Fruit fly (Drosophila melanogaster) whole organism, adult: ENCODE results near the gene Boh2.

Source experiments
- CG7045 ChIP-seq: fragments of 200-800 bp; sonication (Bioruptor generic); optimal IDR thresholded peaks from 2 replicates; lab custom pipeline; 2017; ENCODE audit warnings: missing biosample characterization, mild to moderate bottlenecking, missing genetic modification characterization
- Mnt ChIP-seq: fragments of 200-800 bp; sonication (Bioruptor generic); optimal IDR thresholded peaks from 2 replicates; lab custom pipeline; 2016; ENCODE audit warnings: missing biosample characterization, mild to moderate bottlenecking, missing genetic modification characterization
- toe ChIP-seq: fragments of 200-800 bp; sonication (Bioruptor generic); optimal IDR thresholded peaks from 2 replicates; lab custom pipeline; 2016; ENCODE audit warnings: missing biosample characterization, missing genetic modification characterization

DNA sequence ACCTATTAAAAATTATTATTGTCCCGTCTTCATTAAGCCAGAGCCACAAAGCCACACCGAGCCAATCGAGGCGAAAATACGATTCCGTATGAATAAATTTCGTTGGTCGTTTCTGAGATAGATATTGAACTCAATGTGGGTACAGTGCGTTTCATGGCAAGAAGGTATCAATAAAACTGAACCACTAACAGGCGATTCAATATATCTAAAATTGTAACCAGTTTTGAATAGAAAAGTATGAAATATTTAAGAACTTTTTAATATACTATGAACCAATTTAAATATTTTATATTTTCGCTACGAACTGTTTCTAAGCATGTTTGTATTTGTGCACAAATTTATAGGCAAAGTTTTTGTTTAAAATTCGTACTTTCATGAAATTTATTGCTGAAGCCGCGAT is 20.2 kb downstream of the Boh2 start:
- TF ChIP-seq CG7045 (GFP tag; lab: Kevin White, UChicago) (no peak), Mnt (GFP tag; lab: Kevin White, UChicago) (no peak), toe (GFP tag; lab: Kevin White, UChicago) (no peak)
